ENCODE assay signal across 7 worm cellular contexts in genomic region chrV:14193451-14193850, ce11.
TF ChIP-seq lines count a peak whose summit lies in the region.

Gene atfs-1, plus strand, starts transcription at chrV:14193663.

TF ChIP-seq in whole organism, L1 larva, 84 proteins besides CTCF, POLR2A, EP300 and RAD21 (continues in another document):
- TF ChIP-seq rnt-1 (tag; optimal IDR thresholded peaks at IDR 0.05; lab: Kevin White, UChicago), result peak; percentile 83
- no peak for TF ChIP-seq alr-1 (tag; optimal IDR thresholded peaks at IDR 0.05; lab: Kevin White, UChicago; ENCODE audit: borderline replicate concordance)
- TF ChIP-seq nhr-47 (tag; optimal IDR thresholded peaks at IDR 0.05; lab: Kevin White, UChicago), result peak; percentile 72
- peak; percentile 49 to 68 for TF ChIP-seq lsy-2 (tag; optimal IDR thresholded peaks at IDR 0.05; lab: Kevin White, UChicago)
- no peak for TF ChIP-seq vab-15 (tag; optimal IDR thresholded peaks at IDR 0.05; lab: Kevin White, UChicago)
- no peak for TF ChIP-seq hlh-4 (tag; optimal IDR thresholded peaks at IDR 0.05; lab: Kevin White, UChicago)
- TF ChIP-seq unc-130 (tag; optimal IDR thresholded peaks at IDR 0.05; lab: Kevin White, UChicago), result peak; percentile 7
- no peak for TF ChIP-seq ceh-90 (tag; optimal IDR thresholded peaks at IDR 0.05; lab: Kevin White, UChicago)
- peak; percentile 51 for TF ChIP-seq lin-13 (GFP tag; optimal IDR thresholded peaks at IDR 0.05; lab: Kevin White, UChicago)
- TF ChIP-seq hpl-2 (GFP tag; optimal IDR thresholded peaks at IDR 0.05; lab: Kevin White, UChicago), result no peak
- TF ChIP-seq nhr-90 (tag; optimal IDR thresholded peaks at IDR 0.05; lab: Kevin White, UChicago; ENCODE audit: poor library complexity), result peak; percentile 73
- TF ChIP-seq egl-27 (tag; optimal IDR thresholded peaks at IDR 0.05; lab: Kevin White, UChicago), result peak in 1 of 2 experiments; percentile 6

TF ChIP-seq in whole organism, L2 larva, 48 proteins besides CTCF, POLR2A, EP300 and RAD21 (continues in another document):
- TF ChIP-seq C34F6.9 (tag; optimal IDR thresholded peaks at IDR 0.05; lab: Kevin White, UChicago) (peak; percentile 74), lin-13 (GFP tag; optimal IDR thresholded peaks at IDR 0.05; lab: Kevin White, UChicago) (peak; percentile 47), blmp-1 (tag; optimal IDR thresholded peaks at IDR 0.05; lab: Kevin White, UChicago; ENCODE audit: insufficient read depth) (peak; percentile 85), egl-27 (tag; optimal IDR thresholded peaks at IDR 0.05; lab: Kevin White, UChicago) (peak; percentile 35), lsy-2 (tag; optimal IDR thresholded peaks at IDR 0.05; lab: Kevin White, UChicago) (peak; percentile 9 to 69), R02D3.7 (tag; optimal IDR thresholded peaks at IDR 0.05; lab: Kevin White, UChicago) (no peak), mdl-1 (tag; optimal IDR thresholded peaks at IDR 0.05; lab: Kevin White, UChicago) (peak in 1 of 2 experiments; percentile 35), gmeb-1 (tag; optimal IDR thresholded peaks at IDR 0.05; lab: Kevin White, UChicago) (peak; percentile 59), peb-1 (tag; optimal IDR thresholded peaks at IDR 0.05; lab: Kevin White, UChicago) (no peak), nhr-25 (tag; optimal IDR thresholded peaks at IDR 0.05; lab: Kevin White, UChicago) (peak; percentile 55), crh-2 (tag; optimal IDR thresholded peaks at IDR 0.05; lab: Kevin White, UChicago) (peak; percentile 78), nhr-21 (tag; optimal IDR thresholded peaks at IDR 0.05; lab: Kevin White, UChicago) (peak; percentile 53), mab-5 (tag; optimal IDR thresholded peaks at IDR 0.05; lab: Kevin White, UChicago) (peak; percentile 26)

TF ChIP-seq in whole organism, L3 larva, 47 proteins besides CTCF, POLR2A, EP300 and RAD21 (continues in another document):
- TF ChIP-seq jun-1 (tag; optimal IDR thresholded peaks at IDR 0.05; lab: Kevin White, UChicago) (peak; percentile 32), unc-62 (GFP tag; optimal IDR thresholded peaks at IDR 0.05; lab: Kevin White, UChicago) (no peak), pha-4 (tag; optimal IDR thresholded peaks at IDR 0.05; lab: Kevin White, UChicago) (peak; percentile 77), lin-39 (tag; optimal IDR thresholded peaks at IDR 0.05; lab: Kevin White, UChicago) (peak; percentile 53), pqm-1 (tag; optimal IDR thresholded peaks at IDR 0.05; lab: Kevin White, UChicago) (peak; percentile 75), nhr-43 (tag; optimal IDR thresholded peaks at IDR 0.05; lab: Kevin White, UChicago; ENCODE audit: poor library complexity, severe bottlenecking) (peak; percentile 54), snpc-4 (tag; optimal IDR thresholded peaks at IDR 0.05; lab: Kevin White, UChicago) (peak; percentile 35), nhr-237 (tag; optimal IDR thresholded peaks at IDR 0.05; lab: Kevin White, UChicago) (no peak), elt-2 (tag; optimal IDR thresholded peaks at IDR 0.05; lab: Kevin White, UChicago) (peak; percentile 85), nhr-67 (tag; optimal IDR thresholded peaks at IDR 0.05; lab: Kevin White, UChicago) (no peak), tbx-2 (tag; optimal IDR thresholded peaks at IDR 0.05; lab: Kevin White, UChicago) (no peak), nhr-11 (tag; optimal IDR thresholded peaks at IDR 0.05; lab: Kevin White, UChicago) (no peak), ceh-16 (tag; optimal IDR thresholded peaks at IDR 0.05; lab: Kevin White, UChicago) (no peak), elt-3 (tag; optimal IDR thresholded peaks at IDR 0.05; lab: Kevin White, UChicago) (no peak)

TF ChIP-seq in whole organism, L4 larva, 104 proteins besides CTCF, POLR2A, EP300 and RAD21 (continues in another document):
- TF ChIP-seq unc-39 (tag; optimal IDR thresholded peaks at IDR 0.05; lab: Kevin White, UChicago), result no peak
- no peak for TF ChIP-seq daf-12 (tag; optimal IDR thresholded peaks at IDR 0.05; lab: Kevin White, UChicago)
- peak; percentile 94 for TF ChIP-seq nhr-28 (tag; optimal IDR thresholded peaks at IDR 0.05; lab: Kevin White, UChicago)
- no peak for TF ChIP-seq dmd-9 (GFP tag; IDR thresholded peaks at IDR 0.05; lab: Robert Waterston, UW)
- TF ChIP-seq lin-15B (tag; optimal IDR thresholded peaks at IDR 0.05; lab: Kevin White, UChicago), result no peak
- no peak for TF ChIP-seq ztf-7 (tag; optimal IDR thresholded peaks at IDR 0.05; lab: Kevin White, UChicago)
- no peak for TF ChIP-seq vab-7 (GFP tag; IDR thresholded peaks at IDR 0.05; lab: Robert Waterston, UW)
- no peak for TF ChIP-seq zfp-3 (GFP tag; conservative IDR thresholded peaks at IDR 0.05; lab: Robert Waterston, UW)
- TF ChIP-seq ceh-32 (tag; optimal IDR thresholded peaks at IDR 0.05; lab: Kevin White, UChicago; ENCODE audit: poor library complexity), result no peak
- no peak; the same call in 1 of the 2 replicates for TF ChIP-seq nhr-42 (GFP tag; IDR thresholded peaks at IDR 0.05; lab: Robert Waterston, UW)
- peak; percentile 98 for TF ChIP-seq nhr-6 (tag; optimal IDR thresholded peaks at IDR 0.05; lab: Kevin White, UChicago)
- TF ChIP-seq ces-1 (GFP tag; optimal IDR thresholded peaks at IDR 0.05; lab: Kevin White, UChicago), result no peak
- peak; percentile 13; the same call in 1 of the 2 replicates for TF ChIP-seq nhr-41 (GFP tag; IDR thresholded peaks at IDR 0.05; lab: Robert Waterston, UW)
- no peak for TF ChIP-seq spr-1 (tag; optimal IDR thresholded peaks at IDR 0.05; lab: Kevin White, UChicago)

TF ChIP-seq in whole organism, late embryonic, 69 proteins besides CTCF, POLR2A, EP300 and RAD21 (continues in another document):
- no peak for TF ChIP-seq nhr-11 (tag; optimal IDR thresholded peaks at IDR 0.05; lab: Kevin White, UChicago)
- TF ChIP-seq unc-42 (tag; optimal IDR thresholded peaks at IDR 0.05; lab: Kevin White, UChicago), result peak; percentile 48
- peak; percentile 11 for TF ChIP-seq pqm-1 (tag; optimal IDR thresholded peaks at IDR 0.05; lab: Kevin White, UChicago)
- TF ChIP-seq nhr-232 (tag; optimal IDR thresholded peaks at IDR 0.05; lab: Kevin White, UChicago), result no peak
- TF ChIP-seq hlh-30 (tag; optimal IDR thresholded peaks at IDR 0.05; lab: Kevin White, UChicago; ENCODE audit: insufficient read depth), result no peak
- TF ChIP-seq Y22D7AL.16 (tag; optimal IDR thresholded peaks at IDR 0.05; lab: Kevin White, UChicago), result no peak
- TF ChIP-seq rnt-1 (tag; optimal IDR thresholded peaks at IDR 0.05; lab: Kevin White, UChicago), result no peak
- TF ChIP-seq ceh-2 (tag; optimal IDR thresholded peaks at IDR 0.05; lab: Kevin White, UChicago), result no peak
- no peak for TF ChIP-seq K02D7.2 (tag; optimal IDR thresholded peaks at IDR 0.05; lab: Kevin White, UChicago)
- no peak for TF ChIP-seq C38D4.7 (GFP tag; optimal IDR thresholded peaks at IDR 0.05; lab: Kevin White, UChicago)
- TF ChIP-seq ceh-31 (tag; optimal IDR thresholded peaks at IDR 0.05; lab: Kevin White, UChicago), result peak; percentile 54
- no peak for TF ChIP-seq lin-11 (tag; optimal IDR thresholded peaks at IDR 0.05; lab: Kevin White, UChicago)
- TF ChIP-seq ceh-18 (tag; optimal IDR thresholded peaks at IDR 0.05; lab: Kevin White, UChicago), result peak; percentile 53
- TF ChIP-seq T23F11.4 (GFP tag; optimal IDR thresholded peaks at IDR 0.05; lab: Kevin White, UChicago), result no peak
- TF ChIP-seq sox-4 (tag; optimal IDR thresholded peaks at IDR 0.05; lab: Kevin White, UChicago), result no peak

TF ChIP-seq in whole organism, mixed stage, embryonic, 35 proteins besides CTCF, POLR2A, EP300 and RAD21:
- no peak for TF ChIP-seq flh-1 (GFP tag; optimal IDR thresholded peaks at IDR 0.05; lab: Kevin White, UChicago)
- peak; percentile 65 for TF ChIP-seq blmp-1 (tag; optimal IDR thresholded peaks at IDR 0.05; lab: Kevin White, UChicago)
- TF ChIP-seq elt-3 (tag; optimal IDR thresholded peaks at IDR 0.05; lab: Kevin White, UChicago), result peak; percentile 4
- peak; percentile 23 for TF ChIP-seq mep-1 (tag; optimal IDR thresholded peaks at IDR 0.05; lab: Kevin White, UChicago)
- peak; percentile 11 for TF ChIP-seq mls-2 (tag; optimal IDR thresholded peaks at IDR 0.05; lab: Kevin White, UChicago)
- TF ChIP-seq snpc-4 (tag; optimal IDR thresholded peaks at IDR 0.05; lab: Kevin White, UChicago), result no peak
- peak; percentile 35 for TF ChIP-seq lsy-2 (tag; optimal IDR thresholded peaks at IDR 0.05; lab: Kevin White, UChicago)
- TF ChIP-seq hlh-1 (tag; optimal IDR thresholded peaks at IDR 0.05; lab: Kevin White, UChicago), result peak; percentile 73
- peak; percentile 58 for TF ChIP-seq ces-1 (GFP tag; optimal IDR thresholded peaks at IDR 0.05; lab: Kevin White, UChicago)
- no peak for TF ChIP-seq M03D4.4 (tag; optimal IDR thresholded peaks at IDR 0.05; lab: Kevin White, UChicago)

TF ChIP-seq in whole organism, young adult, 124 proteins besides CTCF, POLR2A, EP300 and RAD21 (continues in another document):
- TF ChIP-seq mes-4 (tag; optimal IDR thresholded peaks at IDR 0.05; lab: Kevin White, UChicago) (no peak), hlh-26 (GFP tag; conservative IDR thresholded peaks at IDR 0.05; lab: Robert Waterston, UW) (no peak), madf-3 (GFP tag; IDR thresholded peaks at IDR 0.05; lab: Robert Waterston, UW) (no peak), lsy-27 (tag; optimal IDR thresholded peaks at IDR 0.05; lab: Kevin White, UChicago; ENCODE audit: borderline replicate concordance, insufficient read depth) (no peak), F57A8.1 (GFP tag; optimal IDR thresholded peaks at IDR 0.05; lab: Kevin White, UChicago) (no peak), F10E7.11 (tag; optimal IDR thresholded peaks at IDR 0.05; lab: Kevin White, UChicago) (no peak), lin-26 (GFP tag; IDR thresholded peaks at IDR 0.05; lab: Robert Waterston, UW) (no peak), ceh-40 (GFP tag; IDR thresholded peaks at IDR 0.05; lab: Robert Waterston, UW) (no peak), tbx-9 (tag; optimal IDR thresholded peaks at IDR 0.05; lab: Kevin White, UChicago; ENCODE audit: borderline replicate concordance) (no peak), dpl-1 (GFP tag; optimal IDR thresholded peaks at IDR 0.05; lab: Kevin White, UChicago) (no peak), bed-2 (GFP tag; IDR thresholded peaks at IDR 0.05; lab: Robert Waterston, UW) (0 out of 2 replicates have a peak, but pooled peaks have one; percentile 44), sptf-2 (GFP tag; optimal IDR thresholded peaks at IDR 0.05; lab: Kevin White, UChicago) (no peak), somi-1 (GFP tag; optimal IDR thresholded peaks at IDR 0.05; lab: Kevin White, UChicago) (no peak), madf-10 (tag; optimal IDR thresholded peaks at IDR 0.05; lab: Kevin White, UChicago) (peak; percentile 9), ceh-58 (GFP tag; IDR thresholded peaks at IDR 0.05; lab: Robert Waterston, UW) (no peak), lir-1 (GFP tag; conservative IDR thresholded peaks at IDR 0.05; lab: Robert Waterston, UW) (no peak), B0035.1 (tag; optimal IDR thresholded peaks at IDR 0.05; lab: Kevin White, UChicago) (no peak), zfh-2 (GFP tag; conservative IDR thresholded peaks at IDR 0.05; lab: Robert Waterston, UW) (no peak), snpc-4 (GFP tag; optimal IDR thresholded peaks at IDR 0.05; lab: Kevin White, UChicago) (no peak), snpc-4 (tag; optimal IDR thresholded peaks at IDR 0.05; lab: Kevin White, UChicago) (peak in 3 of 4 experiments; percentile 4 to 14 (median 12)), egrh-3 (GFP tag; IDR thresholded peaks at IDR 0.05; lab: Robert Waterston, UW) (peak; percentile 41; the same call in 1 of the 2 replicates), lag-1 (GFP tag; IDR thresholded peaks at IDR 0.05; lab: Robert Waterston, UW) (no peak)
